Worm (Caenorhabditis elegans) whole organism, L1 larva: ENCODE results near the gene K03B8.4.
"Not testable (repeated sequence)": the region's sequence is repeated elsewhere in the genome, so short reads cannot be mapped to it uniquely, and the experiment has no call there.

Experiments used
- F16B12.6 ChIP-seq: fragments of 150-350 bp; optimal IDR thresholded peaks from 2 replicates; lab custom pipeline; 2014; ENCODE audit warnings: missing biosample characterization, missing genetic modification characterization
- alr-1 ChIP-seq: fragments of 200-800 bp; sonication (Bioruptor generic); optimal IDR thresholded peaks from 2 replicates; lab custom pipeline; 2018; ENCODE audit warnings: borderline replicate concordance, mild to moderate bottlenecking, missing genetic modification characterization, missing compliant biosample characterization
- blmp-1 ChIP-seq: fragments of 150-350 bp; optimal IDR thresholded peaks from 2 replicates; lab custom pipeline; 2014; ENCODE audit warnings: missing biosample characterization, missing genetic modification characterization
- ceh-8 ChIP-seq: fragments of 200-800 bp; sonication (Bioruptor generic); optimal IDR thresholded peaks from 2 replicates; lab custom pipeline; 2018; ENCODE audit warnings: mild to moderate bottlenecking, missing genetic modification characterization, moderate library complexity, missing compliant biosample characterization
- ceh-88 ChIP-seq: fragments of 200-800 bp; sonication (Bioruptor generic); IDR thresholded peaks from 2 replicates; pipeline ENCODE4 v1.3.6; 2022; ENCODE audit warnings: missing genetic modification characterization, missing compliant biosample characterization
- ces-1 ChIP-seq: fragments of 150-350 bp; optimal IDR thresholded peaks from 2 replicates; lab custom pipeline; 2014; ENCODE audit warnings: missing biosample characterization, missing genetic modification reagents, missing genetic modification characterization
- efl-1 ChIP-seq, 4 experiments: fragments of 150-350 bp; optimal IDR thresholded peaks in 3 of 4; peaks in 1 of 4; 1 replicate in 1 of 4; 2 replicates in 3 of 4; lab custom pipeline; 2014; ENCODE audit warnings: missing biosample characterization in 2 of 4, missing genetic modification characterization in 2 of 4, missing genetic modification reagents in 2 of 4
- egl-27 ChIP-seq, 2 experiments: fragments of 150-350 bp in 1 of 2; sonication (generic microtip); optimal IDR thresholded peaks; 3 replicates each; lab custom pipeline; 2017 to 2018; ENCODE audit warnings: missing biosample characterization in 2 of 2, missing genetic modification characterization in 2 of 2, missing genetic modification reagents in 2 of 2
- elt-2 ChIP-seq: sonication (generic microtip); optimal IDR thresholded peaks from 2 replicates; lab custom pipeline; 2016; ENCODE audit warnings: missing genetic modification characterization, mild to moderate bottlenecking, inconsistent platforms, missing compliant biosample characterization, missing genetic modification reagents
- grh-1 ChIP-seq: fragments of 200-800 bp; sonication (Bioruptor generic); IDR thresholded peaks from 2 replicates; pipeline ENCODE4 v1.3.6; 2022; ENCODE audit warnings: missing genetic modification reagents, missing genetic modification characterization, missing compliant biosample characterization
- hlh-4 ChIP-seq: sonication (generic microtip); optimal IDR thresholded peaks from 2 replicates; lab custom pipeline; 2016; ENCODE audit warnings: mild to moderate bottlenecking, missing genetic modification characterization, missing compliant biosample characterization
- jun-1 ChIP-seq: fragments of 150-350 bp; optimal IDR thresholded peaks from 2 replicates; lab custom pipeline; 2014; ENCODE audit warnings: missing biosample characterization, missing genetic modification reagents, missing genetic modification characterization
- lin-35 ChIP-seq, 2 experiments: fragments of 150-350 bp; optimal IDR thresholded peaks; 2 replicates each; lab custom pipeline; 2014; ENCODE audit warnings: missing biosample characterization in 2 of 2, missing genetic modification characterization in 2 of 2, missing genetic modification reagents in 2 of 2
- lsy-2 ChIP-seq, 2 experiments: fragments of 150-350 bp; optimal IDR thresholded peaks; 2 replicates each; lab custom pipeline; 2014; ENCODE audit warnings: missing biosample characterization in 2 of 2, missing genetic modification characterization in 2 of 2
- mdl-1 ChIP-seq, 2 experiments: fragments of 150-350 bp; optimal IDR thresholded peaks; 2 replicates each; lab custom pipeline; 2014 to 2017; ENCODE audit warnings: missing biosample characterization in 2 of 2, missing genetic modification characterization in 2 of 2, inconsistent platforms in 1 of 2
- mep-1 ChIP-seq: fragments of 150-350 bp; optimal IDR thresholded peaks from 2 replicates; lab custom pipeline; 2014; ENCODE audit warnings: missing biosample characterization, missing genetic modification characterization
- nhr-28 ChIP-seq: fragments of 150-350 bp; optimal IDR thresholded peaks from 2 replicates; lab custom pipeline; 2014; ENCODE audit warnings: missing biosample characterization, missing genetic modification characterization
- nhr-76 ChIP-seq: sonication (generic microtip); optimal IDR thresholded peaks from 2 replicates; lab custom pipeline; 2017; ENCODE audit warnings: missing biosample characterization, missing genetic modification characterization
- nhr-84 ChIP-seq: sonication (generic microtip); optimal IDR thresholded peaks from 2 replicates; lab custom pipeline; 2017; ENCODE audit warnings: missing biosample characterization, missing genetic modification characterization
- nhr-90 ChIP-seq: sonication (generic microtip); optimal IDR thresholded peaks from 2 replicates; lab custom pipeline; 2016; ENCODE audit warnings: mild to moderate bottlenecking, missing genetic modification characterization, missing compliant biosample characterization; ENCODE audit not compliant: poor library complexity
- pag-3 ChIP-seq: sonication (generic microtip); optimal IDR thresholded peaks from 2 replicates; lab custom pipeline; 2017; ENCODE audit warnings: missing genetic modification characterization, mild to moderate bottlenecking, missing compliant biosample characterization, antibody characterized with exemption, borderline replicate concordance; ENCODE audit not compliant: insufficient read depth
- pax-3 ChIP-seq: fragments of 200-800 bp; sonication (Bioruptor generic); optimal IDR thresholded peaks from 2 replicates; lab custom pipeline; 2018; ENCODE audit warnings: mild to moderate bottlenecking, missing genetic modification characterization, moderate library complexity, missing compliant biosample characterization
- pqm-1 ChIP-seq: sonication (generic microtip); optimal IDR thresholded peaks from 3 replicates; lab custom pipeline; 2017; ENCODE audit warnings: missing biosample characterization, missing genetic modification characterization
- sox-4 ChIP-seq: sonication (generic microtip); optimal IDR thresholded peaks from 2 replicates; lab custom pipeline; 2016; ENCODE audit warnings: missing genetic modification characterization, missing compliant biosample characterization
- sptf-1 ChIP-seq: fragments of 150-350 bp; optimal IDR thresholded peaks from 2 replicates; lab custom pipeline; 2014; ENCODE audit warnings: missing biosample characterization, missing genetic modification characterization
- tlp-1 ChIP-seq: fragments of 150-350 bp; optimal IDR thresholded peaks from 2 replicates; lab custom pipeline; 2014; ENCODE audit warnings: missing biosample characterization, missing genetic modification characterization
- unc-130 ChIP-seq: fragments of 150-350 bp; optimal IDR thresholded peaks from 2 replicates; lab custom pipeline; 2017; ENCODE audit warnings: missing biosample characterization, missing genetic modification characterization, inconsistent platforms
- unc-30 ChIP-seq: sonication (generic microtip); optimal IDR thresholded peaks from 2 replicates; lab custom pipeline; 2017; ENCODE audit warnings: missing biosample characterization, missing genetic modification characterization
- unc-98 ChIP-seq: fragments of 200-800 bp; sonication (Bioruptor generic); IDR thresholded peaks from 2 replicates; pipeline ENCODE4 v1.3.6; 2022; ENCODE audit warnings: missing genetic modification characterization, missing compliant biosample characterization
- xbp-1 ChIP-seq: sonication (generic microtip); optimal IDR thresholded peaks from 2 replicates; lab custom pipeline; 2016; ENCODE audit warnings: missing genetic modification characterization, missing compliant biosample characterization
- zip-4 ChIP-seq: fragments of 200-800 bp; sonication (Bioruptor generic); optimal IDR thresholded peaks from 2 replicates; lab custom pipeline; 2018; ENCODE audit warnings: mild to moderate bottlenecking, missing genetic modification characterization, moderate library complexity, missing compliant biosample characterization
- ztf-11 ChIP-seq, 2 experiments: sonication (generic microtip); optimal IDR thresholded peaks; 2 replicates each; lab custom pipeline; 2016 to 2017; ENCODE audit warnings: missing genetic modification characterization in 2 of 2, missing biosample characterization in 1 of 2, missing compliant biosample characterization in 1 of 2
- ztf-4 ChIP-seq: fragments of 150-350 bp; optimal IDR thresholded peaks from 2 replicates; lab custom pipeline; 2014; ENCODE audit warnings: missing biosample characterization, missing genetic modification characterization

Gene K03B8.4

ce11 chrV:11403702-11404101 lies 8.8 kb upstream of the K03B8.4 start (continued):
- TF ChIP-seq pag-3 (tag; lab: Kevin White, UChicago) (no peak), nhr-28 (tag; lab: Kevin White, UChicago) (no peak), lsy-2 (tag; optimal IDR thresholded peaks at IDR 0.05; lab: Kevin White, UChicago) (no peak), alr-1 (tag; lab: Kevin White, UChicago) (no peak), sox-4 (no peak), ceh-8 (GFP tag; lab: Kevin White, UChicago) (no peak), hlh-4 (no peak)

ce11 chrV:11403059-11403458 lies 8.1 kb upstream of the K03B8.4 start:
- TF ChIP-seq blmp-1, result no peak
- peak; percentile 92 for TF ChIP-seq elt-2 (tag; lab: Kevin White, UChicago)
- TF ChIP-seq tlp-1 (tag; lab: Kevin White, UChicago), result peak; percentile 82
- TF ChIP-seq F16B12.6, result no peak
- peak; percentile 74 for TF ChIP-seq pqm-1 (tag; lab: Kevin White, UChicago)
- TF ChIP-seq xbp-1 (tag; lab: Kevin White, UChicago), result no peak
- no peak for TF ChIP-seq ztf-11 (tag; optimal IDR thresholded peaks at IDR 0.05; lab: Kevin White, UChicago)

- TF ChIP-seq ces-1 (GFP tag; lab: Kevin White, UChicago), result no peak
- no peak for TF ChIP-seq pax-3 (tag; lab: Kevin White, UChicago)
- TF ChIP-seq efl-1 (optimal IDR thresholded peaks at IDR 0.05; lab: Kevin White, UChicago), result no peak
- TF ChIP-seq efl-1 (GFP tag; optimal IDR thresholded peaks at IDR 0.05 in 1 of 2; lab: Kevin White, UChicago), result no peak
These were observed 7.7 kb upstream of the K03B8.4 start, which contains the start of gene nas-19 for ce11 chrV:11402610-11403009. Gene nas-19, minus strand, starts transcription at chrV:11402710.

- TF ChIP-seq alr-1 (tag; lab: Kevin White, UChicago), result no peak
- no peak for TF ChIP-seq nhr-84
- no peak for TF ChIP-seq hlh-4
- TF ChIP-seq unc-98 (GFP tag; lab: Robert Waterston, UW), result no peak
- no peak for TF ChIP-seq mep-1 (tag; lab: Kevin White, UChicago)
- TF ChIP-seq zip-4 (GFP tag; lab: Kevin White, UChicago), result no peak
- no peak for TF ChIP-seq jun-1 (tag; lab: Kevin White, UChicago)
- no peak for TF ChIP-seq egl-27 (tag; optimal IDR thresholded peaks at IDR 0.05; lab: Kevin White, UChicago)
- no peak for TF ChIP-seq mdl-1 (tag; optimal IDR thresholded peaks at IDR 0.05; lab: Kevin White, UChicago)
- no peak for TF ChIP-seq ceh-88 (GFP tag; lab: Robert Waterston, UW)
- no peak for TF ChIP-seq nhr-76
- TF ChIP-seq pax-3 (tag; lab: Kevin White, UChicago), result no peak
- no peak for TF ChIP-seq blmp-1
- no peak for TF ChIP-seq lin-35 (GFP tag; optimal IDR thresholded peaks at IDR 0.05; lab: Kevin White, UChicago)
- no peak for TF ChIP-seq unc-130 (tag; lab: Kevin White, UChicago)
- TF ChIP-seq ztf-4 (tag; lab: Kevin White, UChicago), result no peak
- TF ChIP-seq nhr-90 (tag; lab: Kevin White, UChicago), result no peak
- TF ChIP-seq grh-1, result no peak
- TF ChIP-seq, all 84 proteins: peak for 0
These were observed 3.7 kb upstream of the K03B8.4 start, which contains the start of gene nas-17 for ce11 chrV:11398616-11399015. Gene nas-17, plus strand, starts transcription at chrV:11398916.

ce11 chrV:11396134-11396533 lies 1.2 kb upstream of the K03B8.4 start, which contains the start of gene nas-18:
Gene nas-18, plus strand, starts transcription at chrV:11396434.
- TF ChIP-seq F16B12.6; sptf-1; unc-30 (tag; lab: Kevin White, UChicago): not testable (repeated sequence)
